Fruit fly (Drosophila melanogaster): ENCODE results near the gene CG34404.

Gene CG34404

DNA sequence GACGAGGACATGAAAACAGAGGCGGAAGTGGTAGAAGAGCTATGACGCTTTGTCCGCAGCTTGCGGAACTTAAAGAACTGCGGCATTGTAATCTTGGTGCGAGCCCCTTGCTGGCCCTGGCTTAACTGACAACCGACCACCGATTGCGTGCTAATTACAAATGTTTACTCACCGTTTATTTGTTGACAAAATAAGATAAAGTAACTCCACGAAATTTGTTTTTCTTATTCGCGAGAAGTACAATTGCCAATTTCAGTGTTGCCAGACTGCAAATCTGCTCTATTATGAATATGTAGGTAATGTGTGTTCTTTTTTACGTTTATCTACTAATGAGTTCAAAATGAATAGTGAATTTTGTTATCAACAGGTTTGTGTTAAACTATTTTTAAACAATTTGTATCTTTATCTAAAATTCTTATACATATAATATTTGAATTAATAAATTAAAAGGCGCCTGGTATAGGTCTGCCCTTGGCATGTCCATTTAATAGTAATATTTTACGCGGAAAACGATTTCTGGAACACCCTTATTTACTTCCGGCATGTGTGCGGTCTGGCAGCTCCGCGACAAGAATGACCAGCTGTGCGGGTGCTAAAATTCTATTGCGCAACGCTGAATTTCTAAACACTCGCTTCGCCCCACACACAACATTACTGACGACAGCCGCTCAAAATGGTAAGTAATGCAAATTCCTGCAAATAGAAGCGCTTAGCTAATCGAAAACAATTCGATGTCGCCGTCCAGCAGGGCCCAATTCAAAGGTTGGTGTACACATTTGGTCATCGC lies 10.6 kb downstream of the CG34404 start, which contains the start of the genes Atg4b and Hibch (continued):
- TF ChIP-seq Aef1 (GFP tag; IDR thresholded peaks at IDR 0.05), result peak; percentile 80
- peak; percentile 63; the same call in 2 of the 3 replicates for TF ChIP-seq CG14050 (GFP tag; IDR thresholded peaks at IDR 0.05)
- TF ChIP-seq Dbx (GFP tag; IDR thresholded peaks at IDR 0.05), result peak; percentile 81
- TF ChIP-seq HmgD (GFP tag; optimal IDR thresholded peaks at IDR 0.05), result no peak
- no peak for TF ChIP-seq CG1792 (GFP tag; optimal IDR thresholded peaks at IDR 0.05)
- peak; percentile 55 for TF ChIP-seq CG7987 (GFP tag; optimal IDR thresholded peaks at IDR 0.05)
- peak; percentile 78 for TF ChIP-seq CG1603 (tag; optimal IDR thresholded peaks at IDR 0.05)
- TF ChIP-seq CG32772 (GFP tag; IDR thresholded peaks at IDR 0.05), result peak; percentile 62
- TF ChIP-seq CG18262 (tag; optimal IDR thresholded peaks at IDR 0.05), result peak; percentile 87
- no peak for TF ChIP-seq hb (GFP tag; IDR thresholded peaks at IDR 0.05; ENCODE audit: partially characterized antibody)
- TF ChIP-seq ham (GFP tag; IDR thresholded peaks at IDR 0.05), result no peak
- peak; percentile 54 for TF ChIP-seq CG31388 (GFP tag; optimal IDR thresholded peaks at IDR 0.05)
- peak; percentile 78 for TF ChIP-seq dmrt11E (tag; optimal IDR thresholded peaks at IDR 0.05)
- TF ChIP-seq BtbVII (GFP tag; optimal IDR thresholded peaks at IDR 0.05), result peak; percentile 84
- TF ChIP-seq sc (optimal IDR thresholded peaks at IDR 0.05), result no peak
- no peak for TF ChIP-seq sc (GFP tag; optimal IDR thresholded peaks at IDR 0.05)
- no peak for TF ChIP-seq CG17912 (GFP tag; optimal IDR thresholded peaks at IDR 0.05)
- TF ChIP-seq CG13287 (GFP tag; IDR thresholded peaks at IDR 0.05; ENCODE audit: partially characterized antibody), result peak; percentile 14; the same call in 1 of the 2 replicates
- TF ChIP-seq zen2 (GFP tag; IDR thresholded peaks at IDR 0.05; ENCODE audit: partially characterized antibody), result no peak
- TF ChIP-seq Kr (GFP tag; optimal IDR thresholded peaks at IDR 0.05), result no peak
- peak; percentile 87 for TF ChIP-seq klu (GFP tag; IDR thresholded peaks at IDR 0.05)
- TF ChIP-seq CG18764 (GFP tag; optimal IDR thresholded peaks at IDR 0.05), result peak; percentile 73
- TF ChIP-seq da (GFP tag; optimal IDR thresholded peaks at IDR 0.05), result no peak
- TF ChIP-seq Hr3 (GFP tag; optimal IDR thresholded peaks at IDR 0.05), result peak; percentile 84
- peak; percentile 88 for TF ChIP-seq Xbp1 (GFP tag; optimal IDR thresholded peaks at IDR 0.05)
- peak; percentile 45 for TF ChIP-seq trh (GFP tag; optimal IDR thresholded peaks at IDR 0.05)
- peak; percentile 3 for TF ChIP-seq sens (GFP tag)
- peak; percentile 59; the same call in 1 of the 2 replicates for TF ChIP-seq CG32767 (GFP tag; IDR thresholded peaks at IDR 0.05)
- TF ChIP-seq CG15073 (GFP tag; optimal IDR thresholded peaks at IDR 0.05), result no peak
- TF ChIP-seq CG9876 (GFP tag; optimal IDR thresholded peaks at IDR 0.05), result no peak
- peak; percentile 69; the same call in 1 of the 2 replicates for TF ChIP-seq cas (GFP tag; IDR thresholded peaks at IDR 0.05)
- 0 out of 2 replicates have a peak, but pooled peaks have one; percentile 41 for TF ChIP-seq Gsc (GFP tag; IDR thresholded peaks at IDR 0.05)
- peak; percentile 77 for TF ChIP-seq CG2120 (GFP tag; optimal IDR thresholded peaks at IDR 0.05)
- TF ChIP-seq Eip74EF (GFP tag; optimal IDR thresholded peaks at IDR 0.05), result no peak
- peak; percentile 8 for TF ChIP-seq Ets97D (GFP tag; optimal IDR thresholded peaks at IDR 0.05)
- TF ChIP-seq CTCF (GFP tag; optimal IDR thresholded peaks at IDR 0.05), result no peak
- peak; percentile 15 for TF ChIP-seq Myb (GFP tag; optimal IDR thresholded peaks at IDR 0.05)
- TF ChIP-seq sd (tag; optimal IDR thresholded peaks at IDR 0.05), result no peak
- peak; percentile 16 for TF ChIP-seq Bteb2 (GFP tag; optimal IDR thresholded peaks at IDR 0.05)
- peak; percentile 5 for TF ChIP-seq CHES-1-like (GFP tag; optimal IDR thresholded peaks at IDR 0.05)
- TF ChIP-seq CG2202 (tag; optimal IDR thresholded peaks at IDR 0.05), result peak; percentile 48
- peak; percentile 92 for TF ChIP-seq CG3847 (GFP tag; IDR thresholded peaks at IDR 0.05)
- peak; percentile 23 for TF ChIP-seq CG17802 (tag; optimal IDR thresholded peaks at IDR 0.05)
- TF ChIP-seq gem (tag; optimal IDR thresholded peaks at IDR 0.05), result peak; percentile 92
- no peak for TF ChIP-seq CG5180 (GFP tag; optimal IDR thresholded peaks at IDR 0.05)
- no peak for TF ChIP-seq sim (GFP tag; IDR thresholded peaks at IDR 0.05)
- no peak for TF ChIP-seq CG2875 (GFP tag; optimal IDR thresholded peaks at IDR 0.05)
- peak; percentile 87 for TF ChIP-seq exex (tag; optimal IDR thresholded peaks at IDR 0.05)
- no peak for TF ChIP-seq CG8290 (GFP tag; optimal IDR thresholded peaks at IDR 0.05)
- peak; percentile 48 to 54 for TF ChIP-seq CG8290 (tag; optimal IDR thresholded peaks at IDR 0.05)
- TF ChIP-seq org-1 (GFP tag; optimal IDR thresholded peaks at IDR 0.05), result peak; percentile 64
